Worm (Caenorhabditis elegans): ENCODE results near the gene rab-30.
A peak's percentile ranks its signal among the peaks of the same experiment; 100 is the strongest.

The rab-30 gene

DNA sequence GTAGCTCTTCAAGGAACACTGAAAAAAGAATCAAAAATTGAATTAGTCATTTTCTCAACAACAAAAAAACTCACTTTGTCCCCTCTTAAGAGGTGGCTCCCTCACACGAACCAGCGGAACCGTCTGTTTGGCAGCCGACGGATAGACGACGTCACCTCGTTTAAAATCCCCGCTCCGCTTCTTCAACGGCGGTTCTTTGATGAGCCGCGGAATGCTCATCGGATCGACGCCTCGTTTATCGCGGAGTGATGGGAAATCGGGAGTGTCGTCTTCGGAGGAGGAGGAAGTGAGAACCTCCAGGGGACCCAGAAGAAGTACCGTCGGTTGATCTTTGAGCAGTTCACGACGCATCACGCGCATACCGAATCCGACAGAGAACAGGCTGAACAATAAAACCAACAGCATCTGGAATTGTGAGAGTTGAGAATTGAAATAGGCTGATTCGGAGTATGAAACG, 21.6 kb upstream of the rab-30 start, which contains the start of gene nlp-68:
Gene nlp-68 (minus strand): TSS at position 407 of the 457 bp plus-strand sequence.
- TF ChIP-seq attf-5 (GFP tag; optimal IDR thresholded peaks at IDR 0.05) (no peak), zfh-2 (GFP tag; conservative IDR thresholded peaks at IDR 0.05) (peak; percentile 61; the same call in 1 of the 2 replicates), pbrm-1 (GFP tag; IDR thresholded peaks at IDR 0.05) (no peak), F57A8.1 (GFP tag; optimal IDR thresholded peaks at IDR 0.05) (no peak), egl-18 (GFP tag; IDR thresholded peaks at IDR 0.05) (no peak), nhr-27 (tag; optimal IDR thresholded peaks at IDR 0.05) (no peak)

DNA sequence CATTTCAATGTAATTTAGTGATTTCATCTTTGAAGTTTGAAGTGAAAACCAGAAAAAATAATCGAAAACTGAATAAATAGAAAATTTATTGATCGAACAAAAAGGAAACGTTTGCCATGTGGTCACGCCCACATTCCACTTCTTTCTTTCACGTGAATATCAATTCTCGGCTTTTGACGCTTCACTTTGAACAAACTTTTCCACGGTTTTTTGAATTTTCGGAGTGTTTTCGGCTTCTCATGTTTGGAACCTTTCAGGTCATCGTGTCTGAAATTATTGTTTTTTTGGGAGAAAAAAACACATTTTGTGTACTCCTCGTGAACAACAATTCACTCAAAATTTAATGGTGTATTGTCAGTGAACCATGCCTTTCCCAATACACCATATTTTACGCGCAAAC, 7.5 kb upstream of the rab-30 start, which contains the start of gene T21C12.8:
Gene T21C12.8 (minus strand): TSS at position 101 of the 400 bp plus-strand sequence.
- no peak for TF ChIP-seq lin-40 (tag; optimal IDR thresholded peaks at IDR 0.05)
- no peak for TF ChIP-seq pbrm-1 (GFP tag; IDR thresholded peaks at IDR 0.05)
- TF ChIP-seq rpc-1 (optimal IDR thresholded peaks at IDR 0.05) = no peak
- no peak for TF ChIP-seq rpc-1 (tag; optimal IDR thresholded peaks at IDR 0.05)
- TF ChIP-seq F22D6.2 (tag; optimal IDR thresholded peaks at IDR 0.05) = no peak
- TF ChIP-seq snpc-4 (GFP tag; optimal IDR thresholded peaks at IDR 0.05) = no peak
- no peak for TF ChIP-seq snpc-4 (tag; optimal IDR thresholded peaks at IDR 0.05)
- TF ChIP-seq ceh-91 (GFP tag; IDR thresholded peaks at IDR 0.05) = no peak
- TF ChIP-seq ceh-100 (GFP tag; IDR thresholded peaks at IDR 0.05) = no peak
- no peak for TF ChIP-seq nfya-2 (GFP tag; IDR thresholded peaks at IDR 0.05)
- no peak for TF ChIP-seq F57A8.1 (GFP tag; optimal IDR thresholded peaks at IDR 0.05)
- TF ChIP-seq F49E8.2 (tag; optimal IDR thresholded peaks at IDR 0.05; ENCODE audit: insufficient read depth) = no peak
- TF ChIP-seq nfya-1 (tag; optimal IDR thresholded peaks at IDR 0.05; ENCODE audit: borderline replicate concordance, insufficient read depth) = no peak
- TF ChIP-seq nfyb-1 (GFP tag; IDR thresholded peaks at IDR 0.05) = no peak
- no peak for TF ChIP-seq sptf-2 (GFP tag; optimal IDR thresholded peaks at IDR 0.05)
- no peak for TF ChIP-seq ztf-6 (GFP tag; IDR thresholded peaks at IDR 0.05)
- no peak for TF ChIP-seq hlh-26 (GFP tag; conservative IDR thresholded peaks at IDR 0.05)

ce11 chrIII:10557910-10558309, 2.5 kb upstream of the rab-30 start, which contains the start of gene T21C12.4:
TSS of gene T21C12.4 (minus strand) at chrIII:10558010.
- TF ChIP-seq unc-62 (GFP tag; optimal IDR thresholded peaks at IDR 0.05) = no peak
- TF ChIP-seq fkh-3 (tag; optimal IDR thresholded peaks at IDR 0.05) = no peak

- TF ChIP-seq F49E8.2 (tag; optimal IDR thresholded peaks at IDR 0.05; ENCODE audit: insufficient read depth) = no peak
- TF ChIP-seq K11D2.4 (GFP tag; IDR thresholded peaks at IDR 0.05) = no peak
- TF ChIP-seq madf-3 (GFP tag; IDR thresholded peaks at IDR 0.05) = no peak
- no peak for TF ChIP-seq Y56A3A.18 (GFP tag; IDR thresholded peaks at IDR 0.05)
- TF ChIP-seq hsf-1 (GFP tag; IDR thresholded peaks at IDR 0.05) = no peak
- no peak for TF ChIP-seq F52B5.7 (tag; optimal IDR thresholded peaks at IDR 0.05)
- peak; percentile 89 for TF ChIP-seq madf-6 (GFP tag; IDR thresholded peaks at IDR 0.05)
- no peak for TF ChIP-seq aptf-3 (GFP tag; IDR thresholded peaks at IDR 0.05)
- TF ChIP-seq sdz-38 (tag; optimal IDR thresholded peaks at IDR 0.05) = no peak
- TF ChIP-seq K12H6.12 (tag; optimal IDR thresholded peaks at IDR 0.05) = no peak
- TF ChIP-seq F57A8.1 (GFP tag; optimal IDR thresholded peaks at IDR 0.05) = no peak
- TF ChIP-seq efl-1 (GFP tag; optimal IDR thresholded peaks at IDR 0.05) = peak; percentile 28
- peak; percentile 58 for TF ChIP-seq lin-54 (GFP tag; optimal IDR thresholded peaks at IDR 0.05)
- TF ChIP-seq T07F8.4 (tag; optimal IDR thresholded peaks at IDR 0.05) = no peak
- no peak for TF ChIP-seq die-1 (tag; optimal IDR thresholded peaks at IDR 0.05)
- TF ChIP-seq zfh-2 (GFP tag; conservative IDR thresholded peaks at IDR 0.05) = no peak
- TF ChIP-seq madf-8 (GFP tag; conservative IDR thresholded peaks at IDR 0.05) = peak; percentile 69
- TF ChIP-seq nfya-1 (tag; optimal IDR thresholded peaks at IDR 0.05; ENCODE audit: borderline replicate concordance, insufficient read depth) = no peak
- TF ChIP-seq lsl-1 (GFP tag; optimal IDR thresholded peaks at IDR 0.05) = peak; percentile 88
- TF ChIP-seq F23B12.7 (tag; optimal IDR thresholded peaks at IDR 0.05; ENCODE audit: insufficient read depth) = peak; percentile 24
- no peak for TF ChIP-seq pha-4 (tag; optimal IDR thresholded peaks at IDR 0.05)
- TF ChIP-seq snpc-1.1 (tag; optimal IDR thresholded peaks at IDR 0.05; ENCODE audit: insufficient read depth) = peak; percentile 3
- no peak for TF ChIP-seq snpc-4 (GFP tag; optimal IDR thresholded peaks at IDR 0.05)
- TF ChIP-seq snpc-4 (tag; optimal IDR thresholded peaks at IDR 0.05) = no peak
- TF ChIP-seq Y53G8AR.9 (GFP tag; conservative IDR thresholded peaks at IDR 0.05) = no peak
- no peak for TF ChIP-seq ceh-27 (GFP tag; optimal IDR thresholded peaks at IDR 0.05)
Observed at ce11 chrIII:10561904-10562303, 1.5 kb downstream of the rab-30 start, which contains the start of gene Y45F3A.1. TSS of gene Y45F3A.1 (minus strand) at chrIII:10561915.

Data from whole organism, young adult.